Worm (Caenorhabditis elegans) whole organism, L4 larva: Measurements from ENCODE around the gene C29E4.11.
A peak's percentile ranks its signal among the peaks of the same experiment; 100 is the strongest.

Experiments used
- ZK546.5 ChIP-seq, 2 experiments: sonication (generic microtip); optimal IDR thresholded peaks; 2 replicates each; lab custom pipeline; 2017; ENCODE audit warnings: missing biosample characterization in 2 of 2, missing genetic modification characterization in 2 of 2
- ama-1 ChIP-seq: fragments of 150-350 bp; optimal IDR thresholded peaks from 2 replicates; lab custom pipeline; 2014; ENCODE audit warnings: inconsistent platforms, mixed read lengths
- daf-16 ChIP-seq, 3 experiments: sonication (generic microtip); optimal IDR thresholded peaks; 2 replicates each; lab custom pipeline; 2016 to 2017; ENCODE audit warnings: missing genetic modification characterization in 3 of 3, missing genetic modification reagents in 3 of 3, mild to moderate bottlenecking in 2 of 3, missing compliant biosample characterization in 2 of 3, missing biosample characterization in 1 of 3, moderate library complexity in 1 of 3
- lir-3 ChIP-seq: sonication (generic microtip); optimal IDR thresholded peaks from 2 replicates; lab custom pipeline; 2016; ENCODE audit warnings: mild to moderate bottlenecking, missing genetic modification characterization, missing compliant biosample characterization
- madf-9 ChIP-seq: fragments of 200-800 bp; sonication (Bioruptor generic); conservative IDR thresholded peaks from 2 replicates; pipeline ENCODE4 v1.3.6; 2022; ENCODE audit warnings: missing genetic modification reagents, missing genetic modification characterization, missing compliant biosample characterization
- mdl-1 ChIP-seq, 2 experiments: fragments of 150-350 bp in 1 of 2; sonication (generic microtip) in 1 of 2; optimal IDR thresholded peaks; 2 replicates each; lab custom pipeline; 2014 to 2017; ENCODE audit warnings: missing biosample characterization in 2 of 2, missing genetic modification characterization in 2 of 2
- mxl-2 ChIP-seq: fragments of 200-800 bp; sonication (Bioruptor generic); conservative IDR thresholded peaks from 2 replicates; pipeline ENCODE4 v1.3.6; 2022; ENCODE audit warnings: missing genetic modification reagents, missing genetic modification characterization, missing compliant biosample characterization
- nhr-6 ChIP-seq: fragments of 150-350 bp; optimal IDR thresholded peaks from 2 replicates; lab custom pipeline; 2014; ENCODE audit warnings: missing biosample characterization, missing genetic modification characterization
- rbr-2 ChIP-seq: sonication (generic microtip); optimal IDR thresholded peaks from 2 replicates; lab custom pipeline; 2016; ENCODE audit warnings: missing genotype, missing genetic modification characterization, missing compliant biosample characterization
- snpc-4 ChIP-seq: fragments of 150-350 bp; optimal IDR thresholded peaks from 2 replicates; lab custom pipeline; 2014; ENCODE audit warnings: missing biosample characterization, missing genetic modification characterization
- unc-39 ChIP-seq: sonication (generic microtip); optimal IDR thresholded peaks from 2 replicates; lab custom pipeline; 2017; ENCODE audit warnings: missing biosample characterization, missing genetic modification characterization
- vab-7 ChIP-seq: fragments of 200-800 bp; sonication (Bioruptor generic); IDR thresholded peaks from 2 replicates; pipeline ENCODE4 v1.3.6; 2022; ENCODE audit warnings: missing genetic modification reagents, missing genetic modification characterization, missing compliant biosample characterization
- zfp-2 ChIP-seq: sonication (generic microtip); optimal IDR thresholded peaks from 2 replicates; lab custom pipeline; 2016; ENCODE audit warnings: mild to moderate bottlenecking, missing genetic modification characterization, missing compliant biosample characterization

C29E4.11 gene

DNA sequence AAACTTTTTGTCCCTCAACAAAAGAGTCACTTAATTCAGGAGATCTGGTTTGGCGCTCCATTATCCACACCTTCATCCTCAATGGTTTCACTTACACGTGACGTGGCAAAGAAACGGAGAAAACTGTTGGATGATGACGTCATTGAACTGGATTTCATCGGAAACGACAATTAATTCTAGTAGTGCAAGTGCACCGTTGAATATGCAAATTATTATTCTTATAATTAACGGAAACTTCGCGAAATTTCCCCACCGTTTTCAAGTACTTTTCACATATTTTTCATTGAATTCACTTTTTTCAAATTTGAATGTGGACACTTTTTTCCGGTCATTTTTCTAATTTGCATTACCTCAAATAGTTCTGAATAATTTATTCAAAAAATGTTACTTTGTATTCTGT lies 48.7 kb downstream of the C29E4.11 start, which contains the start of gene ZK688.1:
TSS of gene ZK688.1 (plus strand) at position 301 of the 400 bp plus-strand sequence.
- no peak for TF ChIP-seq rbr-2 (tag; lab: Kevin White, UChicago)
- no peak for TF ChIP-seq ama-1 (lab: Kevin White, UChicago)
- no peak for TF ChIP-seq mdl-1 (tag; optimal IDR thresholded peaks at IDR 0.05; lab: Kevin White, UChicago)
- TF ChIP-seq ZK546.5 (tag; optimal IDR thresholded peaks at IDR 0.05; lab: Kevin White, UChicago): no peak
- no peak for TF ChIP-seq nhr-6
- TF ChIP-seq mxl-2 (GFP tag; lab: Robert Waterston, UW): no peak
- TF ChIP-seq vab-7 (GFP tag; lab: Robert Waterston, UW): no peak
- no peak for TF ChIP-seq madf-9 (GFP tag; lab: Robert Waterston, UW)
- TF ChIP-seq unc-39 (tag; lab: Kevin White, UChicago): no peak

DNA sequence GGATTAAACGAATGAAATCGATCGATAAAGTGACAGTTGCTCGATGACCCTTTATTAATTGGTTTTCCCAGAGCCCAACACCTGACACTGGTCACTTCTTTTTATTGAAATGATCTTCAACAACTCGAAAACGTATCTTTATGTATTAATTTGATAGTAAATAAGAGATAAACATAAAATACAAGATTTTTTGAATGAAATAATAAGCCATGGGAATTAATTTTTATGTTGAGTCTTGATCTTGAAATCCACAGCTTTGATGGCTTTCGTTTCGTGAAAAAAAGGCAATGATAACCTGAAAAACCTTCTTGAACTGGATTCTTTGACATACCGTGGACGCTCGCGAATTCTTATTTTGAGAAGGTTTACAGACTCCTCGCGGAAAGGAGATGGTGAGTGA lies 50.4 kb downstream of the C29E4.11 start, which contains the start of gene pcp-5:
TSS of gene pcp-5 (minus strand) at position 101 of the 400 bp plus-strand sequence.
- TF ChIP-seq lir-3 (tag; lab: Kevin White, UChicago) (no peak), daf-16 (GFP tag; optimal IDR thresholded peaks at IDR 0.05; lab: Kevin White, UChicago) (peak in 1 of 2 experiments; percentile 19), daf-16 (tag; optimal IDR thresholded peaks at IDR 0.05; lab: Kevin White, UChicago) (no peak), snpc-4 (tag; lab: Kevin White, UChicago) (no peak), zfp-2 (no peak)
